Worm (Caenorhabditis elegans): Measurements from ENCODE around the gene syg-2.

The syg-2 gene

DNA sequence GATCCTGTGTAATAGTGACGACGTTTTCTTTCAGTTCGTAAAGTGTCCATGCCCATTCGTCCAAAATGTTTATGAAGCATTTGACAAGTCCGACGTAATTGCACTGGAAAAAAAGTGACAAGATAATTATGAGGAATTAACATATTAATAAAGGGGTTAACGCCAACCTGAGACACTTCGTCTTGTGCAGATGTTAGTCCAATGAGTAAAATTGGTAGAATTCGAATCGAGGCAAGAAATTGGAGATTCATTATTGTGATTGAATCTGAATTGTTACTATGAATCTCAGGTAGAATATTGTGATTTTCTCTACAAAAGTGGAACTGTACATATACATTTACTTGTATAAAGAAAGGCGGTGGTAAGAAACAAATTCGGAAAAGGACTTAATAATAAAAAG, 18.6 kb upstream of the syg-2 start, which contains the start of gene F54E4.3:
TSS of gene F54E4.3 (minus strand) at position 265 of the 400 bp plus-strand sequence.
- TF ChIP-seq nhr-90 (tag; optimal IDR thresholded peaks at IDR 0.05; ENCODE audit: poor library complexity) (no peak), lin-15B (tag; optimal IDR thresholded peaks at IDR 0.05) (no peak), lsy-2 (tag; optimal IDR thresholded peaks at IDR 0.05) (no peak), nhr-19 (GFP tag; conservative IDR thresholded peaks at IDR 0.05) (no peak), ztf-11 (tag; optimal IDR thresholded peaks at IDR 0.05) (no peak), ceh-88 (GFP tag; IDR thresholded peaks at IDR 0.05) (no peak), elt-2 (tag; optimal IDR thresholded peaks at IDR 0.05) (no peak), nhr-12 (tag; optimal IDR thresholded peaks at IDR 0.05) (no peak), isw-1 (GFP tag; IDR thresholded peaks at IDR 0.05) (no peak), egl-27 (tag; optimal IDR thresholded peaks at IDR 0.05) (no peak)

DNA sequence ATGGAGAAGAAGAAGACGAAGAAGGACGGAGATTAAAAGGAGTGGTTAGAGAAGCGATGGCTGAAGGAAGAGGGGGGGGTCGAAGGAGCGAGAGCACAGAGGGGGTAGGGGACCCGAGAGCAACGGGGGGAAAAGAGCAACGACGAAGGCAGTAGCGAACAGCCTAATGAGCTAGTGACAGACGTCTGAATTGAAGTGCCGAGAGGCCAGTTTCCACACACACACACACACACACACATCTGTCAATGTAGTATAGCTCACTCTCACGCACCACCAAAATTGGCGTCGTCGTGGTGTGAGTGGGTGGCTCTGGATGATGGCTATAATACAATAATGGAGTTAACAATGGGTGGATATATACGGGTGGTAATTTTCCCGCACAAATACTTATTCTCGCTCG, 18.1 kb upstream of the syg-2 start:
- peak; percentile 37; the same call in 1 of the 2 replicates for TF ChIP-seq nhr-19 (GFP tag; conservative IDR thresholded peaks at IDR 0.05)
- TF ChIP-seq C34B4.2 (tag; optimal IDR thresholded peaks at IDR 0.05): no peak
- peak; percentile 70 for TF ChIP-seq fkh-8 (tag; optimal IDR thresholded peaks at IDR 0.05)
- TF ChIP-seq sox-4 (tag; optimal IDR thresholded peaks at IDR 0.05): no peak
- TF ChIP-seq snu-23 (GFP tag; optimal IDR thresholded peaks at IDR 0.05): no peak
- no peak for TF ChIP-seq sptf-1 (tag; optimal IDR thresholded peaks at IDR 0.05)
- TF ChIP-seq fos-1 (tag; optimal IDR thresholded peaks at IDR 0.05): no peak
- TF ChIP-seq unc-62 (GFP tag; optimal IDR thresholded peaks at IDR 0.05): no peak
- TF ChIP-seq ceh-8 (GFP tag; optimal IDR thresholded peaks at IDR 0.05): peak; percentile 25
- no peak for TF ChIP-seq ceh-63 (GFP tag; optimal IDR thresholded peaks at IDR 0.05)
- no peak for TF ChIP-seq ama-1 (optimal IDR thresholded peaks at IDR 0.05)
- no peak for TF ChIP-seq aly-2 (tag; optimal IDR thresholded peaks at IDR 0.05)
- no peak for TF ChIP-seq C16A3.4 (tag; optimal IDR thresholded peaks at IDR 0.05)
- peak in 1 of 2 experiments; percentile 34 for TF ChIP-seq lsy-2 (tag; optimal IDR thresholded peaks at IDR 0.05)
- peak; percentile 86 for TF ChIP-seq lin-14 (GFP tag; optimal IDR thresholded peaks at IDR 0.05)
- no peak for TF ChIP-seq nhr-85 (tag)
- no peak for TF ChIP-seq swsn-7 (tag; optimal IDR thresholded peaks at IDR 0.05)
- no peak for TF ChIP-seq mep-1 (tag; optimal IDR thresholded peaks at IDR 0.05)
- no peak for TF ChIP-seq lir-3 (tag; optimal IDR thresholded peaks at IDR 0.05; ENCODE audit: poor library complexity)
- TF ChIP-seq ztf-4 (tag; optimal IDR thresholded peaks at IDR 0.05): no peak
- TF ChIP-seq hlh-17 (GFP tag; optimal IDR thresholded peaks at IDR 0.05; ENCODE audit: borderline replicate concordance): no peak
- TF ChIP-seq nhr-90 (tag; optimal IDR thresholded peaks at IDR 0.05; ENCODE audit: poor library complexity): no peak
- peak; percentile 37; the same call in 1 of the 2 replicates for TF ChIP-seq isw-1 (GFP tag; IDR thresholded peaks at IDR 0.05)
- TF ChIP-seq Y116A8C.19 (tag; optimal IDR thresholded peaks at IDR 0.05; ENCODE audit: borderline replicate concordance): no peak
- no peak for TF ChIP-seq nhr-84 (tag; optimal IDR thresholded peaks at IDR 0.05)
- no peak for TF ChIP-seq nhr-12 (tag; optimal IDR thresholded peaks at IDR 0.05)
- peak; percentile 20 for TF ChIP-seq snpc-4 (tag; optimal IDR thresholded peaks at IDR 0.05)
- TF ChIP-seq fkh-10 (GFP tag; optimal IDR thresholded peaks at IDR 0.05): peak; percentile 40
- no peak for TF ChIP-seq egl-13 (tag; optimal IDR thresholded peaks at IDR 0.05)
- TF ChIP-seq ceh-82 (tag; optimal IDR thresholded peaks at IDR 0.05): peak in 2 of 3 experiments; percentile 55 to 60
- peak; percentile 18 for TF ChIP-seq nhr-71 (tag; optimal IDR thresholded peaks at IDR 0.05)
- TF ChIP-seq ces-1 (GFP tag; optimal IDR thresholded peaks at IDR 0.05): no peak
- no peak for TF ChIP-seq zip-4 (GFP tag; optimal IDR thresholded peaks at IDR 0.05)
- TF ChIP-seq blmp-1 (tag; optimal IDR thresholded peaks at IDR 0.05): no peak
- TF ChIP-seq lin-35 (GFP tag; optimal IDR thresholded peaks at IDR 0.05): no peak

DNA sequence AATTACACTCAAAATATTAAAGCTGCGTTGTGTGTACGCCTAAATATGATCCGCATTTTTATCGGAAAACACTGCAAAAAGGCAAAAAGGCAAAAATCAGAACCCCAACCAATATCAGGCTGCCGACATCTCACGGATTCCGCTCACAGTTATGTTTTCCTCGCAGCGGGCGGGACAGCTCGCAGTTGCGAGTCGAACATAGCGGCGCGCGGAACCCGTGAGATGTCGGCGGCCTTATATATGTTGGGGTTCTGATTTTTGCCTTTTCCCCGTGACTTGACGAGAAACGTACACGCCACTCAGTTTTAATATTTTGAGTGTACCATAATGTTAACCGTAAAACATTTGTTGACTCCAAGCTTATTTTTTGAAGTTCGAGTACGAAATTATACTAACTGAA, 17.3 kb upstream of the syg-2 start:
- no peak for TF ChIP-seq irx-1 (tag; optimal IDR thresholded peaks at IDR 0.05)
- peak; percentile 95 for TF ChIP-seq snpc-4 (tag; optimal IDR thresholded peaks at IDR 0.05)
- no peak for TF ChIP-seq nhr-77 (tag; optimal IDR thresholded peaks at IDR 0.05)
- TF ChIP-seq vab-15 (tag; optimal IDR thresholded peaks at IDR 0.05): no peak
- TF ChIP-seq nhr-237 (tag; optimal IDR thresholded peaks at IDR 0.05): no peak
- TF ChIP-seq elt-2 (tag; optimal IDR thresholded peaks at IDR 0.05): no peak

Data from whole organism, L1 larva.